Worm (Caenorhabditis elegans): ENCODE measurements around the gene srt-31.

DNA sequence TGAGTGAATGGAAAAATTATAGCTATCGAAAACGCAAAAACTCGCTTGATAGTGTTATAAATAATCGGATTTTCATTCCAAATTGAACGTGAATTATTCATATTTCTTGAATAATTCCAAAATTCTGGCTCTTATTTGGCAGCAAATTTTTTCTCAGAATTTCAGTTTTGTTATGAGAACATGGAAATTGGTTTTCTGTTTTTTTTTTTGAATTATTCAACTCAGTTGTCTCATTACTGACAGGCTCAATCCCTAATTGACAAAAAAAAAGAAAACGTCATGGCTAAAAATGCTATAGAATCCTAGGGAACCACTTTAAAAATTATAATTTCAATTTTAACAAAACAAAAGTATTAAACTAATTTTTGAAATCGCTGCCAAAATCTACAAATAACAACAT, 23.6 kb upstream of the srt-31 start, which contains the start of gene srh-35:
- TF ChIP-seq blmp-1 (tag; optimal IDR thresholded peaks at IDR 0.05; ENCODE audit: insufficient read depth) (no peak), unc-55 (GFP tag; optimal IDR thresholded peaks at IDR 0.05) (no peak), ceh-82 (tag; optimal IDR thresholded peaks at IDR 0.05) (no peak), ceh-16 (tag; optimal IDR thresholded peaks at IDR 0.05) (no peak), egl-27 (tag; optimal IDR thresholded peaks at IDR 0.05) (no peak), nhr-237 (tag; optimal IDR thresholded peaks at IDR 0.05) (no peak), mab-5 (tag; optimal IDR thresholded peaks at IDR 0.05) (no peak), snpc-4 (tag; optimal IDR thresholded peaks at IDR 0.05) (no peak), unc-62 (GFP tag; optimal IDR thresholded peaks at IDR 0.05) (no peak), skn-1 (tag; optimal IDR thresholded peaks at IDR 0.05) (no peak), ZK546.5 (tag; optimal IDR thresholded peaks at IDR 0.05) (no peak), nhr-11 (tag; optimal IDR thresholded peaks at IDR 0.05) (no peak), peb-1 (tag; optimal IDR thresholded peaks at IDR 0.05) (no peak)
